Worm (Caenorhabditis elegans) whole organism, L2 larva: Measurements from ENCODE around the gene tftc-3.

Experiments used
- F13H6.1 ChIP-seq: sonication (generic microtip); optimal IDR thresholded peaks from 2 replicates; lab custom pipeline; 2016; ENCODE audit warnings: missing genetic modification characterization, missing compliant biosample characterization
- R02D3.7 ChIP-seq: fragments of 150-350 bp; optimal IDR thresholded peaks from 2 replicates; lab custom pipeline; 2014; ENCODE audit warnings: missing biosample characterization, missing genetic modification characterization
- Y55F3AM.14 ChIP-seq: fragments of 200-800 bp; sonication (Bioruptor generic); optimal IDR thresholded peaks from 2 replicates; lab custom pipeline; 2018; ENCODE audit warnings: mild to moderate bottlenecking, missing genetic modification characterization, missing compliant biosample characterization
- ZK546.5 ChIP-seq: sonication (generic microtip); optimal IDR thresholded peaks from 2 replicates; lab custom pipeline; 2017; ENCODE audit warnings: missing biosample characterization, missing genetic modification characterization
- alr-1 ChIP-seq: fragments of 150-350 bp; optimal IDR thresholded peaks from 2 replicates; lab custom pipeline; 2014; ENCODE audit warnings: missing biosample characterization, missing genetic modification characterization
- aly-2 ChIP-seq: fragments of 150-350 bp; optimal IDR thresholded peaks from 2 replicates; lab custom pipeline; 2014; ENCODE audit warnings: missing biosample characterization, missing genetic modification characterization
- ama-1 ChIP-seq: fragments of 150-350 bp; optimal IDR thresholded peaks from 2 replicates; lab custom pipeline; 2018; ENCODE audit warnings: inconsistent platforms
- blmp-1 ChIP-seq: sonication (generic microtip); optimal IDR thresholded peaks from 2 replicates; lab custom pipeline; 2017; ENCODE audit warnings: missing genetic modification characterization, mild to moderate bottlenecking, missing compliant biosample characterization, antibody characterized with exemption, moderate library complexity; ENCODE audit not compliant: insufficient read depth
- ceh-16 ChIP-seq: fragments of 150-350 bp; optimal IDR thresholded peaks from 2 replicates; lab custom pipeline; 2014; ENCODE audit warnings: missing biosample characterization, missing genetic modification characterization
- ceh-82 ChIP-seq: fragments of 150-350 bp; optimal IDR thresholded peaks from 2 replicates; lab custom pipeline; 2014; ENCODE audit warnings: missing biosample characterization, missing genetic modification characterization
- crh-2 ChIP-seq: sonication (generic microtip); optimal IDR thresholded peaks from 2 replicates; lab custom pipeline; 2017; ENCODE audit warnings: missing biosample characterization, missing genetic modification characterization
- dmd-4 ChIP-seq: sonication (generic microtip); optimal IDR thresholded peaks from 2 replicates; lab custom pipeline; 2017; ENCODE audit warnings: missing biosample characterization, missing genetic modification characterization
- egl-27 ChIP-seq: sonication (generic microtip); optimal IDR thresholded peaks from 3 replicates; lab custom pipeline; 2017; ENCODE audit warnings: missing biosample characterization, missing genetic modification reagents, missing genetic modification characterization
- elt-1 ChIP-seq: fragments of 150-350 bp; optimal IDR thresholded peaks from 2 replicates; lab custom pipeline; 2014; ENCODE audit warnings: missing biosample characterization, missing genetic modification characterization
- elt-3 ChIP-seq: sonication (generic microtip); optimal IDR thresholded peaks from 2 replicates; lab custom pipeline; 2017; ENCODE audit warnings: missing biosample characterization, missing genetic modification characterization
- fos-1 ChIP-seq: fragments of 150-350 bp; optimal IDR thresholded peaks from 2 replicates; lab custom pipeline; 2014; ENCODE audit warnings: missing biosample characterization, missing genetic modification characterization
- gmeb-1 ChIP-seq: fragments of 150-350 bp; optimal IDR thresholded peaks from 2 replicates; lab custom pipeline; 2014; ENCODE audit warnings: missing biosample characterization, missing genetic modification characterization
- lin-11 ChIP-seq: fragments of 150-350 bp; sonication (generic microtip); optimal IDR thresholded peaks from 2 replicates; lab custom pipeline; 2014; ENCODE audit warnings: missing biosample characterization, missing genetic modification characterization, inconsistent platforms, mixed read lengths
- lin-39 ChIP-seq: fragments of 150-350 bp; optimal IDR thresholded peaks from 2 replicates; lab custom pipeline; 2014; ENCODE audit warnings: missing biosample characterization, missing genetic modification reagents, missing genetic modification characterization
- lsy-2 ChIP-seq, 2 experiments: fragments of 150-350 bp in 1 of 2; sonication (generic microtip) in 1 of 2; optimal IDR thresholded peaks; 2 replicates each; lab custom pipeline; 2014 to 2017; ENCODE audit warnings: missing biosample characterization in 2 of 2, missing genetic modification characterization in 2 of 2
- mab-5 ChIP-seq: fragments of 150-350 bp; optimal IDR thresholded peaks from 2 replicates; lab custom pipeline; 2014; ENCODE audit warnings: missing biosample characterization, missing genetic modification characterization
- mbf-1 ChIP-seq: sonication (generic microtip); optimal IDR thresholded peaks from 2 replicates; lab custom pipeline; 2017; ENCODE audit warnings: missing biosample characterization, missing genetic modification characterization
- mdl-1 ChIP-seq, 2 experiments: fragments of 150-350 bp in 1 of 2; sonication (generic microtip) in 1 of 2; optimal IDR thresholded peaks; 2 replicates each; lab custom pipeline; 2017; ENCODE audit warnings: missing biosample characterization in 2 of 2, missing genetic modification characterization in 2 of 2
- nhr-10 ChIP-seq: sonication (generic microtip); optimal IDR thresholded peaks from 2 replicates; lab custom pipeline; 2017; ENCODE audit warnings: missing biosample characterization, missing genetic modification characterization
- nhr-129 ChIP-seq: fragments of 150-350 bp; optimal IDR thresholded peaks from 2 replicates; lab custom pipeline; 2014; ENCODE audit warnings: missing biosample characterization, missing genetic modification characterization
- nhr-21 ChIP-seq: fragments of 150-350 bp; optimal IDR thresholded peaks from 2 replicates; lab custom pipeline; 2014; ENCODE audit warnings: missing biosample characterization, missing genetic modification characterization
- nhr-237 ChIP-seq: fragments of 150-350 bp; optimal IDR thresholded peaks from 2 replicates; lab custom pipeline; 2014; ENCODE audit warnings: missing biosample characterization, missing genetic modification characterization
- nhr-6 ChIP-seq: fragments of 150-350 bp; optimal IDR thresholded peaks from 2 replicates; lab custom pipeline; 2014; ENCODE audit warnings: missing biosample characterization, missing genetic modification characterization
- nhr-77 ChIP-seq: fragments of 150-350 bp; optimal IDR thresholded peaks from 2 replicates; lab custom pipeline; 2014; ENCODE audit warnings: missing biosample characterization, missing genetic modification characterization
- peb-1 ChIP-seq: fragments of 150-350 bp; optimal IDR thresholded peaks from 2 replicates; lab custom pipeline; 2014; ENCODE audit warnings: missing biosample characterization, missing genetic modification characterization
- sem-4 ChIP-seq: fragments of 150-350 bp; optimal IDR thresholded peaks from 2 replicates; lab custom pipeline; 2014; ENCODE audit warnings: missing biosample characterization, missing genetic modification reagents, missing genetic modification characterization
- sma-3 ChIP-seq: sonication (generic microtip); optimal IDR thresholded peaks from 2 replicates; lab custom pipeline; 2016; ENCODE audit warnings: missing genetic modification reagents, missing genetic modification characterization, missing compliant biosample characterization
- sma-9 ChIP-seq, 2 experiments: fragments of 150-350 bp in 1 of 2; sonication (generic microtip) in 1 of 2; optimal IDR thresholded peaks; 2 replicates each; lab custom pipeline; 2014 to 2016; ENCODE audit warnings: missing genetic modification characterization in 2 of 2, mild to moderate bottlenecking in 1 of 2, missing biosample characterization in 1 of 2, missing compliant biosample characterization in 1 of 2, missing genetic modification reagents in 1 of 2, moderate library complexity in 1 of 2
- snpc-4 ChIP-seq: fragments of 150-350 bp; optimal IDR thresholded peaks from 2 replicates; lab custom pipeline; 2014; ENCODE audit warnings: missing biosample characterization, missing genetic modification characterization
- unc-39 ChIP-seq: fragments of 150-350 bp; optimal IDR thresholded peaks from 2 replicates; lab custom pipeline; 2014; ENCODE audit warnings: missing biosample characterization, missing genetic modification characterization
- unc-55 ChIP-seq: fragments of 150-350 bp; sonication (generic microtip); optimal IDR thresholded peaks from 3 replicates; lab custom pipeline; 2014; ENCODE audit warnings: missing biosample characterization, missing genetic modification reagents, missing genetic modification characterization
- zag-1 ChIP-seq: fragments of 150-350 bp; optimal IDR thresholded peaks from 2 replicates; lab custom pipeline; 2014; ENCODE audit warnings: missing biosample characterization, missing genetic modification characterization
- ztf-1 ChIP-seq: fragments of 200-800 bp; sonication (Bioruptor generic); conservative IDR thresholded peaks from 2 replicates; pipeline ENCODE4 v1.3.6; 2022; ENCODE audit warnings: missing genetic modification characterization, missing compliant biosample characterization
- ztf-11 ChIP-seq: sonication (generic microtip); optimal IDR thresholded peaks from 2 replicates; lab custom pipeline; 2017; ENCODE audit warnings: missing biosample characterization, missing genetic modification characterization
- ztf-4 ChIP-seq: fragments of 150-350 bp; optimal IDR thresholded peaks from 2 replicates; lab custom pipeline; 2014; ENCODE audit warnings: missing biosample characterization, missing genetic modification characterization

The tftc-3 gene

ce11 chrV:10185719-10186118 lies 24.4 kb downstream of the tftc-3 start, which contains the start of gene ZK856.18:
ZK856.18 (minus strand) TSS chrV:10186007.
- TF ChIP-seq ZK546.5 (no peak), lin-11 (tag; lab: Kevin White, UChicago) (no peak), aly-2 (tag; lab: Kevin White, UChicago) (no peak), nhr-77 (no peak), gmeb-1 (tag; lab: Kevin White, UChicago) (no peak), sma-9 (GFP tag; optimal IDR thresholded peaks at IDR 0.05; lab: Kevin White, UChicago) (no peak), sma-9 (tag; optimal IDR thresholded peaks at IDR 0.05; lab: Kevin White, UChicago) (no peak), snpc-4 (tag; lab: Kevin White, UChicago) (no peak), mdl-1 (tag; optimal IDR thresholded peaks at IDR 0.05; lab: Kevin White, UChicago) (no peak), lin-39 (tag; lab: Kevin White, UChicago) (no peak), unc-39 (tag; lab: Kevin White, UChicago) (no peak), peb-1 (tag; lab: Kevin White, UChicago) (no peak), Y55F3AM.14 (GFP tag; lab: Kevin White, UChicago) (no peak), R02D3.7 (no peak), nhr-237 (tag; lab: Kevin White, UChicago) (no peak), ama-1 (lab: Kevin White, UChicago) (no peak), mbf-1 (tag; lab: Kevin White, UChicago) (no peak), ceh-16 (no peak), sem-4 (no peak), nhr-21 (tag; lab: Kevin White, UChicago) (no peak), alr-1 (tag; lab: Kevin White, UChicago) (no peak)

- no peak for TF ChIP-seq nhr-10 (tag; lab: Kevin White, UChicago)
- no peak for TF ChIP-seq snpc-4 (tag; lab: Kevin White, UChicago)
- no peak for TF ChIP-seq nhr-21 (tag; lab: Kevin White, UChicago)
- no peak for TF ChIP-seq unc-55 (GFP tag; lab: Kevin White, UChicago)
- TF ChIP-seq zag-1 (tag; lab: Kevin White, UChicago), result no peak
- TF ChIP-seq ztf-1 (GFP tag; lab: Robert Waterston, UW), result no peak
- TF ChIP-seq elt-3 (tag; lab: Kevin White, UChicago), result no peak
- TF ChIP-seq lin-39 (tag; lab: Kevin White, UChicago), result no peak
- no peak for TF ChIP-seq egl-27 (tag; lab: Kevin White, UChicago)
- no peak for TF ChIP-seq lin-11 (tag; lab: Kevin White, UChicago)
- TF ChIP-seq sma-3 (GFP tag; lab: Kevin White, UChicago), result no peak
- TF ChIP-seq nhr-6 (tag; lab: Kevin White, UChicago), result no peak
- TF ChIP-seq elt-1 (tag; lab: Kevin White, UChicago), result no peak
- no peak for TF ChIP-seq unc-39 (tag; lab: Kevin White, UChicago)
These were observed 26.3 kb downstream of the tftc-3 start for ce11 chrV:10183810-10184209.

- TF ChIP-seq unc-39 (tag; lab: Kevin White, UChicago) (no peak), ceh-16 (no peak)
- TF ChIP-seq, all 48 proteins: peak for 0
These were observed 27.2 kb downstream of the tftc-3 start, which contains the start of gene ZK856.4 for ce11 chrV:10182984-10183383. ZK856.4 (plus strand) TSS chrV:10183284.

DNA sequence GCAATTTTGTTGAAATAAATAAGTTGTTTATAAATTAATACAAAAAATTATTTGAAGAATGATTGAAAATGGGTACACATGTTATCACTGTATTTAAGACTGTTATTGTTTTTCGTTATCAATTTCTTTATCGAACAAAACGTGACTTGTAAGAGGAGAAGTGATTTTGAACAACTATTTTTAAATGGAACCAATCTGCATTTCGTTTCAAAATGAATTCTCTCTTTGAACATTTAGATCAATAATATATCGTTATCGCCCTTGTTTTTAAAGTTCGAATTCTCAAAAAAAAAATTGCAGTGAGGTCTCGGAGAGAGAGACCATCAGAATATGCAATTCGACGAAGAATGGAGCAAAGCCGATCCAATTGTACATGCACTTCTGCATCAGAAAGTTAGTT lies 30.9 kb downstream of the tftc-3 start, which contains the start of gene cul-5:
TSS of gene cul-5 (plus strand) at position 301 of the 400 bp plus-strand sequence.
- TF ChIP-seq nhr-237 (tag; lab: Kevin White, UChicago), result no peak
- TF ChIP-seq lsy-2 (tag; optimal IDR thresholded peaks at IDR 0.05; lab: Kevin White, UChicago), result no peak
- no peak for TF ChIP-seq ceh-16
- TF ChIP-seq nhr-77, result no peak
- TF ChIP-seq lin-11 (tag; lab: Kevin White, UChicago), result no peak
- TF ChIP-seq F13H6.1, result no peak

ce11 chrV:10178166-10178565 lies 32.0 kb downstream of the tftc-3 start:
- no peak for TF ChIP-seq zag-1 (tag; lab: Kevin White, UChicago)
- no peak for TF ChIP-seq dmd-4 (tag; lab: Kevin White, UChicago)
- no peak for TF ChIP-seq ceh-16
- TF ChIP-seq elt-3 (tag; lab: Kevin White, UChicago), result no peak
- TF ChIP-seq R02D3.7, result no peak
- no peak for TF ChIP-seq aly-2 (tag; lab: Kevin White, UChicago)
- TF ChIP-seq unc-39 (tag; lab: Kevin White, UChicago), result no peak
- TF ChIP-seq mdl-1 (tag; optimal IDR thresholded peaks at IDR 0.05; lab: Kevin White, UChicago), result no peak
- no peak for TF ChIP-seq peb-1 (tag; lab: Kevin White, UChicago)
- no peak for TF ChIP-seq mbf-1 (tag; lab: Kevin White, UChicago)
- TF ChIP-seq unc-55 (GFP tag; lab: Kevin White, UChicago), result peak; percentile 65
- TF ChIP-seq sma-9 (GFP tag; optimal IDR thresholded peaks at IDR 0.05; lab: Kevin White, UChicago), result no peak
- no peak for TF ChIP-seq sma-9 (tag; optimal IDR thresholded peaks at IDR 0.05; lab: Kevin White, UChicago)
- TF ChIP-seq ama-1 (lab: Kevin White, UChicago), result no peak
- peak; percentile 6 for TF ChIP-seq nhr-6 (tag; lab: Kevin White, UChicago)
- TF ChIP-seq lin-11 (tag; lab: Kevin White, UChicago), result no peak
- TF ChIP-seq nhr-129 (tag; lab: Kevin White, UChicago), result peak; percentile 64
- no peak for TF ChIP-seq ztf-1 (GFP tag; lab: Robert Waterston, UW)
- no peak for TF ChIP-seq sem-4
- no peak for TF ChIP-seq ztf-11
- TF ChIP-seq nhr-77, result no peak
- no peak for TF ChIP-seq elt-1 (tag; lab: Kevin White, UChicago)
- TF ChIP-seq mab-5 (tag; lab: Kevin White, UChicago), result no peak
- TF ChIP-seq egl-27 (tag; lab: Kevin White, UChicago), result no peak
- no peak for TF ChIP-seq alr-1 (tag; lab: Kevin White, UChicago)
- no peak for TF ChIP-seq snpc-4 (tag; lab: Kevin White, UChicago)
- peak; percentile 28 for TF ChIP-seq fos-1 (tag; lab: Kevin White, UChicago)
- peak; percentile 96 for TF ChIP-seq blmp-1 (tag; lab: Kevin White, UChicago)
- TF ChIP-seq ceh-82 (tag; lab: Kevin White, UChicago), result no peak
- TF ChIP-seq crh-2 (tag; lab: Kevin White, UChicago), result peak; percentile 62
- TF ChIP-seq F13H6.1, result peak; percentile 63
- peak; percentile 20 for TF ChIP-seq gmeb-1 (tag; lab: Kevin White, UChicago)
- TF ChIP-seq ztf-4 (tag; lab: Kevin White, UChicago), result no peak
